Worm (Caenorhabditis elegans) whole organism, late embryonic: ENCODE results near the gene F26F4.12.

Experiments
- C08G9.2 ChIP-seq: sonication (generic microtip); optimal IDR thresholded peaks from 2 replicates; lab custom pipeline; 2016; ENCODE audit warnings: mild to moderate bottlenecking, missing genetic modification characterization, moderate library complexity, missing compliant biosample characterization
- C38D4.7 ChIP-seq: fragments of 200-800 bp; sonication (Bioruptor generic); optimal IDR thresholded peaks from 2 replicates; lab custom pipeline; 2018; ENCODE audit warnings: mild to moderate bottlenecking, missing genetic modification characterization, moderate library complexity, missing compliant biosample characterization
- F13H6.1 ChIP-seq: sonication (generic microtip); optimal IDR thresholded peaks from 2 replicates; lab custom pipeline; 2016; ENCODE audit warnings: missing genetic modification characterization, missing compliant biosample characterization
- K02D7.2 ChIP-seq: sonication (generic microtip); optimal IDR thresholded peaks from 2 replicates; lab custom pipeline; 2017; ENCODE audit warnings: mild to moderate bottlenecking, missing genetic modification characterization, missing compliant biosample characterization
- T23F11.4 ChIP-seq: fragments of 200-800 bp; sonication (Bioruptor generic); optimal IDR thresholded peaks from 2 replicates; lab custom pipeline; 2018; ENCODE audit warnings: mild to moderate bottlenecking, missing genetic modification characterization, missing compliant biosample characterization
- ahr-1 ChIP-seq: sonication (generic microtip); optimal IDR thresholded peaks from 2 replicates; lab custom pipeline; 2016; ENCODE audit warnings: missing genetic modification characterization, missing compliant biosample characterization
- ama-1 ChIP-seq: fragments of 150-350 bp; optimal IDR thresholded peaks from 2 replicates; lab custom pipeline; 2014
- ceh-18 ChIP-seq: sonication (generic microtip); optimal IDR thresholded peaks from 2 replicates; lab custom pipeline; 2016; ENCODE audit warnings: missing genetic modification characterization, missing compliant biosample characterization
- ceh-19 ChIP-seq: fragments of 200-800 bp; sonication (Bioruptor generic); optimal IDR thresholded peaks from 2 replicates; lab custom pipeline; 2018; ENCODE audit warnings: mild to moderate bottlenecking, missing genetic modification characterization, missing compliant biosample characterization
- ceh-22 ChIP-seq: sonication (generic microtip); optimal IDR thresholded peaks from 2 replicates; lab custom pipeline; 2017; ENCODE audit warnings: missing biosample characterization, missing genetic modification characterization
- ceh-24 ChIP-seq: sonication (generic microtip); optimal IDR thresholded peaks from 2 replicates; lab custom pipeline; 2016; ENCODE audit warnings: mild to moderate bottlenecking, missing genetic modification characterization, missing compliant biosample characterization
- ceh-34 ChIP-seq: sonication (generic microtip); optimal IDR thresholded peaks from 2 replicates; lab custom pipeline; 2016; ENCODE audit warnings: mild to moderate bottlenecking, missing genetic modification characterization, missing compliant biosample characterization
- ceh-45 ChIP-seq: fragments of 200-800 bp; sonication (Bioruptor generic); IDR thresholded peaks from 2 replicates; pipeline ENCODE4 v1.3.6; 2022; ENCODE audit warnings: missing genetic modification reagents, missing genetic modification characterization, missing compliant biosample characterization
- ceh-48 ChIP-seq: sonication (generic microtip); optimal IDR thresholded peaks from 2 replicates; lab custom pipeline; 2016; ENCODE audit warnings: missing genetic modification characterization, inconsistent platforms, missing compliant biosample characterization
- ceh-6 ChIP-seq: fragments of 200-800 bp; sonication (Bioruptor generic); optimal IDR thresholded peaks from 2 replicates; lab custom pipeline; 2018; ENCODE audit warnings: mild to moderate bottlenecking, missing genetic modification characterization, missing compliant biosample characterization
- ceh-9 ChIP-seq: sonication (generic microtip); optimal IDR thresholded peaks from 2 replicates; lab custom pipeline; 2016; ENCODE audit warnings: mild to moderate bottlenecking, missing genetic modification characterization, inconsistent platforms, missing compliant biosample characterization
- che-1 ChIP-seq: sonication (generic microtip); optimal IDR thresholded peaks from 2 replicates; lab custom pipeline; 2016; ENCODE audit warnings: mild to moderate bottlenecking, missing genetic modification characterization, missing compliant biosample characterization
- dmd-4 ChIP-seq: sonication (generic microtip); optimal IDR thresholded peaks from 2 replicates; lab custom pipeline; 2016; ENCODE audit warnings: borderline replicate concordance, missing genetic modification characterization, missing compliant biosample characterization
- dve-1 ChIP-seq: sonication (generic microtip); optimal IDR thresholded peaks from 2 replicates; lab custom pipeline; 2017; ENCODE audit warnings: antibody characterized with exemption, mild to moderate bottlenecking, missing genetic modification characterization, missing compliant biosample characterization
- eyg-1 ChIP-seq: sonication (generic microtip); optimal IDR thresholded peaks from 2 replicates; lab custom pipeline; 2016; ENCODE audit warnings: missing genotype, missing genetic modification characterization, missing compliant biosample characterization
- fax-1 ChIP-seq: sonication (generic microtip); optimal IDR thresholded peaks from 2 replicates; lab custom pipeline; 2016; ENCODE audit warnings: missing genotype, missing genetic modification characterization, missing compliant biosample characterization
- fkh-10 ChIP-seq: fragments of 150-350 bp; optimal IDR thresholded peaks from 2 replicates; lab custom pipeline; 2014; ENCODE audit warnings: missing biosample characterization, missing genetic modification reagents, missing genetic modification characterization
- gmeb-2 ChIP-seq: sonication (generic microtip); optimal IDR thresholded peaks from 2 replicates; lab custom pipeline; 2016; ENCODE audit warnings: missing genetic modification characterization, inconsistent platforms, missing compliant biosample characterization
- hlh-13 ChIP-seq: fragments of 200-800 bp; sonication (Bioruptor generic); optimal IDR thresholded peaks from 2 replicates; lab custom pipeline; 2018; ENCODE audit warnings: mild to moderate bottlenecking, missing genetic modification characterization, missing compliant biosample characterization
- hlh-6 ChIP-seq: sonication (generic microtip); optimal IDR thresholded peaks from 2 replicates; lab custom pipeline; 2016; ENCODE audit warnings: missing genotype, missing genetic modification characterization, missing compliant biosample characterization
- lim-6 ChIP-seq: sonication (generic microtip); optimal IDR thresholded peaks from 2 replicates; lab custom pipeline; 2016; ENCODE audit warnings: missing genetic modification characterization, missing compliant biosample characterization
- madf-2 ChIP-seq: sonication (generic microtip); optimal IDR thresholded peaks from 2 replicates; lab custom pipeline; 2017; ENCODE audit warnings: missing genetic modification characterization, missing compliant biosample characterization
- mec-3 ChIP-seq: sonication (generic microtip); optimal IDR thresholded peaks from 2 replicates; lab custom pipeline; 2016; ENCODE audit warnings: borderline replicate concordance, missing genetic modification characterization, missing compliant biosample characterization
- nhr-11 ChIP-seq: fragments of 150-350 bp; optimal IDR thresholded peaks from 2 replicates; lab custom pipeline; 2014; ENCODE audit warnings: missing biosample characterization, missing genetic modification characterization
- nhr-232 ChIP-seq: sonication (generic microtip); optimal IDR thresholded peaks from 2 replicates; lab custom pipeline; 2016; ENCODE audit warnings: missing genetic modification characterization, missing compliant biosample characterization
- odd-2 ChIP-seq: sonication (generic microtip); optimal IDR thresholded peaks from 2 replicates; lab custom pipeline; 2017; ENCODE audit warnings: antibody characterized with exemption, mild to moderate bottlenecking, missing genetic modification characterization, missing compliant biosample characterization
- pag-3 ChIP-seq: sonication (generic microtip); optimal IDR thresholded peaks from 2 replicates; lab custom pipeline; 2016; ENCODE audit warnings: missing compliant biosample characterization, missing genetic modification characterization, borderline replicate concordance
- pat-9 ChIP-seq: fragments of 200-800 bp; sonication (Bioruptor generic); optimal IDR thresholded peaks from 2 replicates; lab custom pipeline; 2018; ENCODE audit warnings: mild to moderate bottlenecking, missing genetic modification characterization, moderate library complexity, missing compliant biosample characterization
- pha-4 ChIP-seq: fragments of 150-350 bp; optimal IDR thresholded peaks from 2 replicates; lab custom pipeline; 2018; ENCODE audit warnings: missing biosample characterization, missing genetic modification reagents, missing genetic modification characterization
- pros-1 ChIP-seq: fragments of 150-350 bp; optimal IDR thresholded peaks from 2 replicates; lab custom pipeline; 2014; ENCODE audit warnings: missing biosample characterization, missing genetic modification reagents, missing genetic modification characterization
- ref-2 ChIP-seq: sonication (generic microtip); optimal IDR thresholded peaks from 2 replicates; lab custom pipeline; 2016; ENCODE audit warnings: missing genetic modification characterization, missing compliant biosample characterization
- rnt-1 ChIP-seq: sonication (generic microtip); optimal IDR thresholded peaks from 2 replicates; lab custom pipeline; 2016; ENCODE audit warnings: missing genetic modification characterization, missing compliant biosample characterization
- sdc-2 ChIP-seq: sonication (generic microtip); optimal IDR thresholded peaks from 2 replicates; lab custom pipeline; 2016; ENCODE audit warnings: missing genotype, missing genetic modification characterization, missing compliant biosample characterization
- sox-2 ChIP-seq: fragments of 200-800 bp; sonication (Bioruptor generic); IDR thresholded peaks from 2 replicates; pipeline ENCODE4 v1.3.6; 2022; ENCODE audit warnings: missing genetic modification reagents, missing genetic modification characterization, missing compliant biosample characterization
- sox-4 ChIP-seq: sonication (generic microtip); optimal IDR thresholded peaks from 2 replicates; lab custom pipeline; 2017; ENCODE audit warnings: mild to moderate bottlenecking, missing genetic modification characterization, inconsistent platforms, missing compliant biosample characterization
- syd-9 ChIP-seq: sonication (generic microtip); optimal IDR thresholded peaks from 2 replicates; lab custom pipeline; 2016; ENCODE audit warnings: mild to moderate bottlenecking, missing genetic modification characterization, moderate library complexity, missing compliant biosample characterization
- tbx-7 ChIP-seq: sonication (generic microtip); optimal IDR thresholded peaks from 2 replicates; lab custom pipeline; 2016; ENCODE audit warnings: missing genotype, missing genetic modification characterization, missing compliant biosample characterization
- ttx-3 ChIP-seq: sonication (generic microtip); optimal IDR thresholded peaks from 2 replicates; lab custom pipeline; 2016; ENCODE audit warnings: missing genetic modification reagents, missing genetic modification characterization, missing compliant biosample characterization
- unc-3 ChIP-seq, 2 experiments: fragments of 200-800 bp in 1 of 2; sonication (Bioruptor generic) in 1 of 2; sonication (generic microtip) in 1 of 2; conservative IDR thresholded peaks in 1 of 2; optimal IDR thresholded peaks in 1 of 2; 2 replicates each; pipeline versions ENCODE4 v1.3.6 to Lab custom; 2016 to 2022; ENCODE audit warnings: missing compliant biosample characterization in 2 of 2, missing genetic modification characterization in 2 of 2, missing genetic modification reagents in 1 of 2
- unc-42 ChIP-seq: sonication (generic microtip); optimal IDR thresholded peaks from 2 replicates; lab custom pipeline; 2016; ENCODE audit warnings: missing genotype, missing genetic modification characterization, missing compliant biosample characterization
- unc-55 ChIP-seq: sonication (generic microtip); optimal IDR thresholded peaks from 2 replicates; lab custom pipeline; 2017; ENCODE audit warnings: missing biosample characterization, missing genetic modification reagents, missing genetic modification characterization
- unc-86 ChIP-seq: sonication (generic microtip); optimal IDR thresholded peaks from 2 replicates; lab custom pipeline; 2016; ENCODE audit warnings: missing genetic modification characterization, missing compliant biosample characterization

Gene F26F4.12

ce11 chrIII:4899728-4900127 is 10.1 kb downstream of the F26F4.12 start (continued):
- TF ChIP-seq lim-6 (tag; lab: Kevin White, UChicago): peak; percentile 79
- TF ChIP-seq ceh-6 (GFP tag; lab: Kevin White, UChicago): peak; percentile 53
- TF ChIP-seq ref-2 (tag; lab: Kevin White, UChicago): peak; percentile 96
- peak; percentile 92 for TF ChIP-seq pros-1 (tag; lab: Kevin White, UChicago)
- TF ChIP-seq syd-9 (tag; lab: Kevin White, UChicago): peak; percentile 70
- peak; percentile 89 for TF ChIP-seq F13H6.1 (tag; lab: Kevin White, UChicago)
- TF ChIP-seq T23F11.4 (GFP tag; lab: Kevin White, UChicago): peak; percentile 40
- peak; percentile 10 for TF ChIP-seq gmeb-2 (tag; lab: Kevin White, UChicago)
- TF ChIP-seq sox-4 (tag; lab: Kevin White, UChicago): no peak
- TF ChIP-seq nhr-11 (tag; lab: Kevin White, UChicago): no peak
- TF ChIP-seq fkh-10 (GFP tag; lab: Kevin White, UChicago): peak; percentile 72
- no peak for TF ChIP-seq odd-2 (tag; lab: Kevin White, UChicago)
- TF ChIP-seq tbx-7 (tag; lab: Kevin White, UChicago): peak; percentile 52
- peak; percentile 23 for TF ChIP-seq ceh-48 (tag; lab: Kevin White, UChicago)
- TF ChIP-seq rnt-1 (tag; lab: Kevin White, UChicago): peak; percentile 98
- peak; percentile 54 for TF ChIP-seq unc-86 (tag; lab: Kevin White, UChicago)
- TF ChIP-seq ama-1 (lab: Kevin White, UChicago): no peak
- peak; percentile 46 for TF ChIP-seq pat-9 (tag; lab: Kevin White, UChicago)
- peak; percentile 99 for TF ChIP-seq ceh-18 (tag; lab: Kevin White, UChicago)
- peak; percentile 93 for TF ChIP-seq dve-1 (tag; lab: Kevin White, UChicago)
- peak; percentile 95 for TF ChIP-seq ceh-34
- no peak for TF ChIP-seq nhr-232 (tag; lab: Kevin White, UChicago)
- no peak for TF ChIP-seq fax-1
- peak; percentile 85 for TF ChIP-seq dmd-4 (tag; lab: Kevin White, UChicago)
- TF ChIP-seq K02D7.2: no peak
- peak; percentile 41 for TF ChIP-seq ceh-22 (tag; lab: Kevin White, UChicago)
- TF ChIP-seq unc-3 (GFP tag; conservative IDR thresholded peaks at IDR 0.05; lab: Robert Waterston, UW): 0 out of 2 replicates have a peak, but pooled peaks have one; percentile 37
- TF ChIP-seq unc-3 (tag; optimal IDR thresholded peaks at IDR 0.05; lab: Kevin White, UChicago): peak; percentile 85
- TF ChIP-seq hlh-6 (tag; lab: Kevin White, UChicago): peak; percentile 37
- no peak for TF ChIP-seq ceh-9 (tag; lab: Kevin White, UChicago)
- no peak for TF ChIP-seq ttx-3 (tag; lab: Kevin White, UChicago)
- peak; percentile 56 for TF ChIP-seq ceh-19
- peak; percentile 94 for TF ChIP-seq unc-55 (GFP tag; lab: Kevin White, UChicago)
- TF ChIP-seq ahr-1: peak; percentile 4
- TF ChIP-seq mec-3: no peak
- TF ChIP-seq madf-2: peak; percentile 63
- TF ChIP-seq ceh-24 (tag; lab: Kevin White, UChicago): no peak
- no peak for TF ChIP-seq pag-3 (tag; lab: Kevin White, UChicago)
- no peak for TF ChIP-seq hlh-13 (GFP tag; lab: Kevin White, UChicago)
- TF ChIP-seq C38D4.7 (GFP tag; lab: Kevin White, UChicago): no peak
- TF ChIP-seq che-1 (tag; lab: Kevin White, UChicago): no peak
- TF ChIP-seq unc-42 (tag; lab: Kevin White, UChicago): peak; percentile 89
- TF ChIP-seq sox-2: no peak; the same call in 1 of the 2 replicates
- TF ChIP-seq ceh-45 (GFP tag; lab: Robert Waterston, UW): no peak
- TF ChIP-seq eyg-1: peak; percentile 25
- TF ChIP-seq sdc-2 (tag; lab: Kevin White, UChicago): peak; percentile 75
- peak; percentile 60 for TF ChIP-seq C08G9.2 (tag; lab: Kevin White, UChicago)
- TF ChIP-seq pha-4 (tag; lab: Kevin White, UChicago): no peak
